Fruit fly (Drosophila melanogaster) whole organism, prepupa: ENCODE data around the gene CG7530.
A peak's percentile ranks its signal among the peaks of the same experiment; 100 is the strongest.

Experiments
- Blimp-1 ChIP-seq: fragments of 200-800 bp; sonication (Bioruptor generic); optimal IDR thresholded peaks from 3 replicates; lab custom pipeline; 2017; ENCODE audit warnings: missing biosample characterization, missing genetic modification characterization, mild to moderate bottlenecking, moderate library complexity, missing genetic modification reagents
- CG10669 ChIP-seq: fragments of 200-800 bp; sonication (Bioruptor generic); optimal IDR thresholded peaks from 3 replicates; lab custom pipeline; 2018; ENCODE audit warnings: missing biosample characterization, mild to moderate bottlenecking, missing genetic modification characterization, moderate library complexity
- CG11294 ChIP-seq: fragments of 200-800 bp; sonication (Bioruptor generic); IDR thresholded peaks from 2 replicates; pipeline ENCODE4 v1.3.6; 2022; ENCODE audit warnings: missing biosample characterization, missing genetic modification characterization
- CG11762 ChIP-seq: fragments of 200-800 bp; sonication (Bioruptor generic); optimal IDR thresholded peaks from 3 replicates; lab custom pipeline; 2016; ENCODE audit warnings: missing biosample characterization, missing genetic modification characterization; ENCODE audit not compliant: insufficient read depth
- CG15336 ChIP-seq: fragments of 200-800 bp; sonication (Bioruptor generic); IDR thresholded peaks from 2 replicates; pipeline ENCODE4 v1.3.6; 2022; ENCODE audit warnings: missing biosample characterization, missing genetic modification characterization
- CG1621 ChIP-seq: fragments of 200-800 bp; sonication (Bioruptor generic); optimal IDR thresholded peaks from 3 replicates; lab custom pipeline; 2018; ENCODE audit warnings: missing biosample characterization, mild to moderate bottlenecking, missing genetic modification characterization
- CG3032 ChIP-seq: fragments of 200-800 bp; optimal IDR thresholded peaks from 2 replicates; lab custom pipeline; 2019; ENCODE audit warnings: missing biosample characterization, mild to moderate bottlenecking, missing genetic modification characterization, moderate library complexity
- CG31627 ChIP-seq: fragments of 200-800 bp; sonication (Bioruptor generic); optimal IDR thresholded peaks from 3 replicates; lab custom pipeline; 2016; ENCODE audit warnings: missing biosample characterization, missing genetic modification characterization
- CG32006 ChIP-seq: fragments of 200-800 bp; sonication (Bioruptor generic); optimal IDR thresholded peaks from 3 replicates; lab custom pipeline; 2017; ENCODE audit warnings: missing biosample characterization, mild to moderate bottlenecking, missing genetic modification characterization
- CG34406 ChIP-seq: fragments of 200-800 bp; sonication (Bioruptor generic); optimal IDR thresholded peaks from 3 replicates; lab custom pipeline; 2016; ENCODE audit warnings: missing biosample characterization, missing genetic modification characterization
- CG3919 ChIP-seq: fragments of 200-800 bp; sonication (Bioruptor generic); optimal IDR thresholded peaks from 3 replicates; lab custom pipeline; 2016; ENCODE audit warnings: missing biosample characterization, missing genetic modification characterization
- CG4318 ChIP-seq: fragments of 200-800 bp; sonication (Bioruptor generic); optimal IDR thresholded peaks from 3 replicates; lab custom pipeline; 2017; ENCODE audit warnings: missing biosample characterization, mild to moderate bottlenecking, missing genetic modification characterization
- CG6163 ChIP-seq: fragments of 200-800 bp; sonication (Bioruptor generic); IDR thresholded peaks from 3 replicates; pipeline ENCODE4 v1.3.6; 2022; ENCODE audit warnings: missing biosample characterization, missing genetic modification characterization
- CG6792 ChIP-seq: fragments of 200-800 bp; sonication (Bioruptor generic); optimal IDR thresholded peaks from 3 replicates; lab custom pipeline; 2016; ENCODE audit warnings: missing biosample characterization, missing genetic modification characterization
- CG6854 ChIP-seq: fragments of 200-800 bp; sonication (Bioruptor generic); optimal IDR thresholded peaks from 2 replicates; lab custom pipeline; 2017; ENCODE audit warnings: missing biosample characterization, mild to moderate bottlenecking, missing genetic modification characterization
- CG7368 ChIP-seq: fragments of 200-800 bp; sonication (Bioruptor generic); optimal IDR thresholded peaks from 3 replicates; lab custom pipeline; 2016; ENCODE audit warnings: missing biosample characterization, missing genetic modification characterization
- CG8119 ChIP-seq: fragments of 200-800 bp; sonication (Bioruptor generic); IDR thresholded peaks from 3 replicates; pipeline ENCODE4 v1.3.6; 2022; ENCODE audit warnings: missing biosample characterization, missing genetic modification characterization
- CG8319 ChIP-seq: fragments of 200-800 bp; sonication (Bioruptor generic); optimal IDR thresholded peaks from 3 replicates; lab custom pipeline; 2016; ENCODE audit warnings: missing biosample characterization, missing genetic modification characterization
- CG8632 ChIP-seq: fragments of 200-800 bp; sonication (Bioruptor generic); optimal IDR thresholded peaks from 3 replicates; lab custom pipeline; 2016; ENCODE audit warnings: missing biosample characterization, missing genetic modification characterization
- CG9139 ChIP-seq: fragments of 200-800 bp; sonication (Bioruptor generic); optimal IDR thresholded peaks from 3 replicates; lab custom pipeline; 2017; ENCODE audit warnings: missing biosample characterization, mild to moderate bottlenecking, missing genetic modification characterization
- Eip78C ChIP-seq: fragments of 200-800 bp; sonication (Bioruptor generic); peaks from one replicate; lab custom pipeline; 2016; ENCODE audit warnings: missing biosample characterization, missing genetic modification characterization
- Eip93F ChIP-seq: fragments of 200-800 bp; sonication (Bioruptor generic); optimal IDR thresholded peaks from 2 replicates; lab custom pipeline; 2016; ENCODE audit warnings: missing biosample characterization, mild to moderate bottlenecking, missing genetic modification characterization
- Ets21C ChIP-seq: fragments of 200-800 bp; sonication (Bioruptor generic); optimal IDR thresholded peaks from 3 replicates; lab custom pipeline; 2016; ENCODE audit warnings: missing biosample characterization, missing genetic modification characterization
- Ets96B ChIP-seq: fragments of 200-800 bp; optimal IDR thresholded peaks from 2 replicates; lab custom pipeline; 2019; ENCODE audit warnings: missing biosample characterization, mild to moderate bottlenecking, missing genetic modification characterization, moderate library complexity
- Hr38 ChIP-seq: sonication (Bioruptor generic); optimal IDR thresholded peaks from 2 replicates; lab custom pipeline; 2016; ENCODE audit warnings: missing biosample characterization, missing genetic modification characterization
- Hr39 ChIP-seq: fragments of 200-800 bp; sonication (Bioruptor generic); optimal IDR thresholded peaks from 2 replicates; lab custom pipeline; 2016; ENCODE audit warnings: missing biosample characterization, missing genetic modification characterization
- Lpt ChIP-seq: fragments of 200-800 bp; sonication (Bioruptor generic); optimal IDR thresholded peaks from 3 replicates; lab custom pipeline; 2016; ENCODE audit warnings: missing biosample characterization, missing genetic modification characterization
- OdsH ChIP-seq: fragments of 200-800 bp; sonication (Bioruptor generic); optimal IDR thresholded peaks from 3 replicates; lab custom pipeline; 2016; ENCODE audit warnings: missing biosample characterization, missing genetic modification characterization
- Smox ChIP-seq: fragments of 200-800 bp; sonication (Bioruptor generic); optimal IDR thresholded peaks from 3 replicates; lab custom pipeline; 2016; ENCODE audit warnings: missing biosample characterization, missing genetic modification characterization
- Sox102F ChIP-seq: fragments of 200-800 bp; sonication (Bioruptor generic); optimal IDR thresholded peaks from 2 replicates; lab custom pipeline; 2016; ENCODE audit warnings: missing biosample characterization, mild to moderate bottlenecking, missing genetic modification characterization
- Sox14 ChIP-seq: fragments of 200-800 bp; sonication (Bioruptor generic); optimal IDR thresholded peaks from 3 replicates; lab custom pipeline; 2016; ENCODE audit warnings: missing biosample characterization, missing genetic modification characterization
- achi ChIP-seq: fragments of 200-800 bp; sonication (Bioruptor generic); optimal IDR thresholded peaks from 3 replicates; lab custom pipeline; 2016; ENCODE audit warnings: missing biosample characterization, missing genetic modification characterization
- acj6 ChIP-seq: fragments of 200-800 bp; sonication (Bioruptor generic); optimal IDR thresholded peaks from 3 replicates; lab custom pipeline; 2016; ENCODE audit warnings: missing biosample characterization, missing genetic modification characterization
- cyc ChIP-seq: fragments of 200-800 bp; sonication (Bioruptor generic); optimal IDR thresholded peaks from 3 replicates; lab custom pipeline; 2016; ENCODE audit warnings: missing biosample characterization, missing genetic modification characterization
- dac ChIP-seq: fragments of 200-800 bp; sonication (Bioruptor generic); optimal IDR thresholded peaks from 2 replicates; lab custom pipeline; 2017; ENCODE audit warnings: missing biosample characterization, mild to moderate bottlenecking, missing genetic modification characterization
- dsx ChIP-seq: fragments of 200-800 bp; optimal IDR thresholded peaks from 3 replicates; lab custom pipeline; 2019; ENCODE audit warnings: missing biosample characterization, mild to moderate bottlenecking, missing genetic modification characterization, moderate library complexity; ENCODE audit not compliant: poor library complexity, severe bottlenecking
- eg ChIP-seq: fragments of 200-800 bp; sonication (Bioruptor generic); IDR thresholded peaks from 3 replicates; pipeline ENCODE4 v1.3.6; 2022; ENCODE audit warnings: missing biosample characterization, missing genetic modification characterization
- fkh ChIP-seq: fragments of 200-800 bp; sonication (Bioruptor generic); optimal IDR thresholded peaks from 3 replicates; lab custom pipeline; 2017; ENCODE audit warnings: missing biosample characterization, mild to moderate bottlenecking, missing genetic modification characterization, moderate library complexity
- lz ChIP-seq: fragments of 200-800 bp; sonication (Bioruptor generic); optimal IDR thresholded peaks from 3 replicates; lab custom pipeline; 2016; ENCODE audit warnings: missing biosample characterization, missing genetic modification characterization
- pdm3 ChIP-seq: fragments of 200-800 bp; sonication (Bioruptor generic); optimal IDR thresholded peaks from 3 replicates; lab custom pipeline; 2016; ENCODE audit warnings: missing biosample characterization, missing genetic modification characterization
- salr ChIP-seq, 2 experiments: fragments of 200-800 bp; sonication (Bioruptor generic); optimal IDR thresholded peaks; 3 replicates each; lab custom pipeline; 2016 to 2018; ENCODE audit warnings: missing biosample characterization in 2 of 2, missing genetic modification characterization in 2 of 2, mild to moderate bottlenecking in 1 of 2
- spab ChIP-seq: fragments of 200-800 bp; sonication (Bioruptor generic); optimal IDR thresholded peaks from 2 replicates; lab custom pipeline; 2017; ENCODE audit warnings: missing biosample characterization, mild to moderate bottlenecking, missing genetic modification characterization, missing genetic modification reagents
- ss ChIP-seq, 2 experiments: fragments of 200-800 bp; sonication (Bioruptor generic); optimal IDR thresholded peaks; 2 replicates in 1 of 2; 3 replicates in 1 of 2; lab custom pipeline; 2017 to 2018; ENCODE audit warnings: mild to moderate bottlenecking in 2 of 2, missing biosample characterization in 2 of 2, missing genetic modification characterization in 2 of 2, moderate library complexity in 1 of 2
- svp ChIP-seq: fragments of 200-800 bp; sonication (Bioruptor generic); peaks from one replicate; lab custom pipeline; 2016; ENCODE audit warnings: missing biosample characterization, missing genetic modification characterization
- topi ChIP-seq: fragments of 200-800 bp; sonication (Bioruptor generic); optimal IDR thresholded peaks from 3 replicates; lab custom pipeline; 2016; ENCODE audit warnings: missing biosample characterization, missing genetic modification characterization
- vri ChIP-seq: fragments of 200-800 bp; sonication (Bioruptor generic); optimal IDR thresholded peaks from 3 replicates; lab custom pipeline; 2016; ENCODE audit warnings: missing biosample characterization, mild to moderate bottlenecking, missing genetic modification characterization

The CG7530 gene

dm6 chr3R:14739088-14739487, 7.8 kb upstream of the CG7530 start (continued):
- TF ChIP-seq Sox102F (GFP tag; lab: Kevin White, UChicago): no peak
- TF ChIP-seq Ets96B (tag; lab: Kevin White, UChicago): peak; percentile 30
- peak; percentile 24 for TF ChIP-seq CG3919 (GFP tag; lab: Kevin White, UChicago)
- no peak for TF ChIP-seq Eip78C (GFP tag; lab: Kevin White, UChicago)
- TF ChIP-seq CG6854 (GFP tag; lab: Kevin White, UChicago): peak; percentile 45
- no peak for TF ChIP-seq Hr39
- TF ChIP-seq eg (GFP tag; lab: Robert Waterston, UW): peak; percentile 66
- peak; percentile 98 for TF ChIP-seq dsx (GFP tag; lab: Kevin White, UChicago)
- TF ChIP-seq pdm3 (GFP tag; lab: Kevin White, UChicago): no peak

dm6 chr3R:14737894-14738860, 6.9 kb upstream of the CG7530 start:
- TF ChIP-seq CG4318 (peak; percentile 97), dac (GFP tag; lab: Kevin White, UChicago) (peak; percentile 93), OdsH (GFP tag; lab: Kevin White, UChicago) (peak; percentile 99), Sox102F (GFP tag; lab: Kevin White, UChicago) (peak; percentile 98), CG32006 (GFP tag; lab: Kevin White, UChicago) (peak; percentile 98), spab (peak; percentile 92), Ets96B (tag; lab: Kevin White, UChicago) (peak; percentile 95), vri (GFP tag; lab: Kevin White, UChicago) (peak; percentile 94), acj6 (GFP tag; lab: Kevin White, UChicago) (peak; percentile 98), Ets21C (GFP tag; lab: Kevin White, UChicago) (peak; percentile 97), lz (peak; percentile 98), cyc (peak; percentile 98), Sox14 (GFP tag; lab: Kevin White, UChicago) (peak; percentile 99), CG8119 (GFP tag; lab: Robert Waterston, UW) (peak; percentile 98), CG7368 (GFP tag; lab: Kevin White, UChicago) (peak; percentile 96), eg (GFP tag; lab: Robert Waterston, UW) (peak; percentile 98), Lpt (GFP tag; lab: Kevin White, UChicago) (peak; percentile 96), CG8632 (GFP tag; lab: Kevin White, UChicago) (peak; percentile 97), CG6792 (GFP tag; lab: Kevin White, UChicago) (peak; percentile 98), CG9139 (peak; percentile 77), Blimp-1 (peak; percentile 91), topi (GFP tag; lab: Kevin White, UChicago) (peak; percentile 99), Hr39 (peak; percentile 99), CG3919 (GFP tag; lab: Kevin White, UChicago) (peak; percentile 98), CG31627 (GFP tag; lab: Kevin White, UChicago) (peak; percentile 99), salr (GFP tag; optimal IDR thresholded peaks at IDR 0.05; lab: Kevin White, UChicago) (peak; percentile 93 to 96), CG15336 (GFP tag; lab: Robert Waterston, UW) (peak; percentile 98), pdm3 (GFP tag; lab: Kevin White, UChicago) (peak; percentile 98), achi (peak; percentile 97), svp (peak; percentile 99), CG8319 (GFP tag; lab: Kevin White, UChicago) (peak; percentile 94), CG3032 (peak; percentile 95), CG6163 (peak; percentile 99), CG11294 (GFP tag; lab: Robert Waterston, UW) (peak; percentile 95), dsx (GFP tag; lab: Kevin White, UChicago) (peak; percentile 78), CG34406 (peak; percentile 98), fkh (peak; percentile 75), CG1621 (tag; lab: Kevin White, UChicago) (peak; percentile 93), Eip93F (GFP tag; lab: Kevin White, UChicago) (peak; percentile 95), Hr38 (GFP tag; lab: Kevin White, UChicago) (peak; percentile 79), CG11762 (peak; percentile 97), ss (GFP tag; optimal IDR thresholded peaks at IDR 0.05; lab: Kevin White, UChicago) (peak; percentile 89 to 90), CG10669 (GFP tag; lab: Kevin White, UChicago) (peak; percentile 95), Smox (GFP tag; lab: Kevin White, UChicago) (peak; percentile 98)
